Fruit fly (Drosophila melanogaster) Kc167 (cell line): Measurements from ENCODE around the gene Phb1.

ENCODE experiments used
- Sin3A ChIP-seq: fragments of >200 bp; optimal IDR thresholded peaks from 2 replicates; lab custom pipeline; 2018; ENCODE audit warnings: missing external identifiers
- h ChIP-seq: fragments of >200 bp; optimal IDR thresholded peaks from 3 replicates; lab custom pipeline; 2018; ENCODE audit warnings: missing external identifiers
- insv ChIP-seq: fragments of >200 bp; optimal IDR thresholded peaks from 3 replicates; lab custom pipeline; 2018; ENCODE audit warnings: missing external identifiers
- psq ChIP-seq: fragments of >200 bp; optimal IDR thresholded peaks from 2 replicates; lab custom pipeline; 2017; ENCODE audit warnings: missing external identifiers
- ttk ChIP-seq: sonication (Bioruptor generic); optimal IDR thresholded peaks from 2 replicates; lab custom pipeline; 2017; ENCODE audit warnings: missing external identifiers

DNA sequence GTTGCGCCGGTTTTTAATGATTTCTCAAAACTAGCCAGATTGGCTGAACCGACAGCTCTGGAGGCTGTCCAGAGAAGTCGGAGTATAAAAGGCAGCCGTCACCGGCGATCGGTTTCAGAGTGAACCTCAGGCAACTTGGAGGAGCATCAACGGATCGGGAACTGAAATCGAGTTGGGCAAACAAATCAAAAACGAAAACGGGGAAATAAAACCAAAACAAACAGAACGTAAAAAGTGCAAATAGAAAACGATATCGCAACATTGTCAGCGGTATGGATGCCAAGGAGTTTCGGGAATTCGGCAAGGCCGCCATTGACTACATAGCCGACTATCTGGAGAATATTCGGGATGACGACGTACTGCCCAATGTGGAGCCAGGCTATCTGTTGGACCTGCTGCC is 11.9 kb downstream of the Phb1 start:
- TF ChIP-seq psq (lab: Kevin White, UChicago) = no peak
- no peak for TF ChIP-seq insv (lab: Kevin White, UChicago)
- TF ChIP-seq Sin3A = no peak
- no peak for TF ChIP-seq ttk (lab: Kevin White, UChicago)
- no peak for TF ChIP-seq h (lab: Kevin White, UChicago)
